Worm (Caenorhabditis elegans): ENCODE results near the gene ttll-11.

DNA sequence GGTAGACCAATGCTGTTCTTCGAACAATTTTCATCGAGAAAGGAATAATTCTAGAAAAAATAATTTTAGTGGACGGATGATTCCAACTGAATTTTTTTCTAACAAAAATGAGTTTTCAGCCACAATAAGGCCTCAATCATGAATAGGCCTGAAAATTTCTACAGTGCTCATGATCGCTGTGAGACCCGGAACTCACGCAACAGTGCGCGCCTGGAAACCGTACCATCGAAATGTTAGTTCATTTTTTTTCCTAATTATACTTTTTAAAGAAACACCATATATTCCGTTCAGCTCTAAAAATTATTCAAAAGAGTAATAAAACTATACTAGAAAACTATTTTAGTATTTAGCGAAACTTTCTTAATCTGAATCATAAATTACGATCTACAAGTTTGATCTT, 27.4 kb downstream of the ttll-11 start:
- no peak for TF ChIP-seq ama-1 (optimal IDR thresholded peaks at IDR 0.05)
- no peak for TF ChIP-seq ama-1 (GFP tag; optimal IDR thresholded peaks at IDR 0.05)
- TF ChIP-seq nhr-80 (tag; optimal IDR thresholded peaks at IDR 0.05) = no peak
- TF ChIP-seq ztf-6 (GFP tag; IDR thresholded peaks at IDR 0.05) = no peak
- TF ChIP-seq madf-10 (tag; optimal IDR thresholded peaks at IDR 0.05) = no peak
- no peak for TF ChIP-seq rpc-1 (optimal IDR thresholded peaks at IDR 0.05)
- TF ChIP-seq rpc-1 (tag; optimal IDR thresholded peaks at IDR 0.05) = no peak
- no peak for TF ChIP-seq F23B12.7 (tag; optimal IDR thresholded peaks at IDR 0.05; ENCODE audit: insufficient read depth)
- no peak for TF ChIP-seq Y53G8AR.9 (GFP tag; conservative IDR thresholded peaks at IDR 0.05)
- peak; percentile 82 for TF ChIP-seq madf-8 (GFP tag; conservative IDR thresholded peaks at IDR 0.05)
- no peak for TF ChIP-seq F49E8.2 (tag; optimal IDR thresholded peaks at IDR 0.05; ENCODE audit: insufficient read depth)
